Worm (Caenorhabditis elegans) whole organism, mixed stage, embryonic: ENCODE data around the gene smc-5.

ENCODE experiments used
- ces-1 ChIP-seq: fragments of 150-350 bp; optimal IDR thresholded peaks from 2 replicates; lab custom pipeline; 2014; ENCODE audit warnings: missing biosample characterization, missing genetic modification reagents, missing genetic modification characterization
- ztf-11 ChIP-seq: fragments of 150-350 bp; optimal IDR thresholded peaks from 2 replicates; lab custom pipeline; 2014; ENCODE audit warnings: missing biosample characterization, missing genetic modification characterization

DNA sequence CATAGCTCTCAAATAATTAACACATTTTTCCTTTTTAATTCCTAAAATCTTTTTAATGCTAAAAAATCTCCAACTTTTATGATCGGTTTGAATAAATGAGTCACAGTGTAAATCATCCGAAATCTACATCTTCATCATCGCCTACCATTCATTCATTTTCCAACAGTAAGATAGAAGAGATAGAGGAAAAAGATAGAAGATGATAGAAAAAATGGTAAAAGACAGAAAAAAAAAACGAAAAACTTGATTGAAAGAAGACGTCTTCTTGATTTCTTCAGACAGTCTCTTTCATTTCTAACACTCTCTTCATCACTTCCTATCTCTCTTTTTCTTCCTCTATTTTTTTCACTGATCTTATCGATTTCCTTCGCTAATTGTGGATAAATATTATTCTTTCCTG, 41.3 kb downstream of the smc-5 start:
- TF ChIP-seq ces-1 (no peak), ztf-11 (tag; lab: Kevin White, UChicago) (no peak)
